Fruit fly (Drosophila melanogaster) whole organism, embryonic: ENCODE data around the gene IntS4.

Experiments used
- Antp ChIP-seq: fragments of 200-800 bp; sonication (Bioruptor generic); optimal IDR thresholded peaks from 3 replicates; lab custom pipeline; 2016; ENCODE audit warnings: missing biosample characterization, missing genetic modification characterization
- Asciz ChIP-seq: fragments of 200-800 bp; sonication (Bioruptor generic); optimal IDR thresholded peaks from 2 replicates; lab custom pipeline; 2017; ENCODE audit warnings: missing biosample characterization, mild to moderate bottlenecking, missing genetic modification characterization, missing genetic modification reagents
- BEAF-32 ChIP-seq: fragments of 200-800 bp; sonication (Bioruptor generic); optimal IDR thresholded peaks from 3 replicates; lab custom pipeline; 2017; ENCODE audit warnings: missing biosample characterization, missing genetic modification characterization, mild to moderate bottlenecking, moderate library complexity, missing genetic modification reagents
- CG1024 ChIP-seq: fragments of 200-800 bp; sonication (Bioruptor generic); IDR thresholded peaks from 2 replicates; pipeline ENCODE4 v1.3.6; 2022; ENCODE audit warnings: missing biosample characterization, missing genetic modification characterization
- CG10321 ChIP-seq: fragments of 200-800 bp; sonication (Bioruptor generic); IDR thresholded peaks from 2 replicates; pipeline ENCODE4 v1.3.6; 2022; ENCODE audit warnings: missing biosample characterization, missing genetic modification characterization
- CG10654 ChIP-seq: fragments of 200-800 bp; sonication (Bioruptor generic); optimal IDR thresholded peaks from 2 replicates; lab custom pipeline; 2016; ENCODE audit warnings: missing biosample characterization, missing genetic modification characterization
- CG10979 ChIP-seq: fragments of 200-800 bp; sonication (Bioruptor generic); optimal IDR thresholded peaks from 2 replicates; lab custom pipeline; 2018; ENCODE audit warnings: missing biosample characterization, mild to moderate bottlenecking, missing genetic modification characterization, moderate library complexity
- CG13287 ChIP-seq: fragments of 200-800 bp; sonication (Bioruptor generic); IDR thresholded peaks from 2 replicates; pipeline ENCODE4 v1.3.6; 2022; ENCODE audit warnings: missing biosample characterization, missing genetic modification characterization; ENCODE audit not compliant: partially characterized antibody
- CG14050 ChIP-seq: fragments of 200-800 bp; sonication (Bioruptor generic); IDR thresholded peaks from 3 replicates; pipeline ENCODE4 v1.3.6; 2022; ENCODE audit warnings: missing biosample characterization, missing genetic modification characterization
- CG15011 ChIP-seq: fragments of 200-800 bp; sonication (Bioruptor generic); optimal IDR thresholded peaks from 3 replicates; lab custom pipeline; 2018; ENCODE audit warnings: missing biosample characterization, mild to moderate bottlenecking, missing genetic modification characterization
- CG15479 ChIP-seq: fragments of 200-800 bp; sonication (Bioruptor generic); optimal IDR thresholded peaks from 3 replicates; lab custom pipeline; 2019; ENCODE audit warnings: missing biosample characterization, mild to moderate bottlenecking, missing genetic modification characterization, moderate library complexity
- CG15601 ChIP-seq: fragments of 200-800 bp; sonication (Bioruptor generic); optimal IDR thresholded peaks from 3 replicates; lab custom pipeline; 2019; ENCODE audit warnings: missing biosample characterization, mild to moderate bottlenecking, missing genetic modification characterization, moderate library complexity
- CG2116 ChIP-seq: fragments of 200-800 bp; sonication (Bioruptor generic); optimal IDR thresholded peaks from 3 replicates; lab custom pipeline; 2018; ENCODE audit warnings: missing biosample characterization, mild to moderate bottlenecking, missing genetic modification characterization
- CG2202 ChIP-seq: fragments of 200-800 bp; sonication (Bioruptor generic); optimal IDR thresholded peaks from 2 replicates; lab custom pipeline; 2018; ENCODE audit warnings: missing biosample characterization, mild to moderate bottlenecking, missing genetic modification characterization
- CG2678 ChIP-seq: fragments of 200-800 bp; sonication (Bioruptor generic); optimal IDR thresholded peaks from 3 replicates; lab custom pipeline; 2019; ENCODE audit warnings: missing biosample characterization, mild to moderate bottlenecking, missing genetic modification characterization, moderate library complexity
- CG34422 ChIP-seq: fragments of 200-800 bp; sonication (Bioruptor generic); IDR thresholded peaks from 3 replicates; pipeline ENCODE4 v1.3.6; 2022; ENCODE audit warnings: missing biosample characterization, missing genetic modification characterization
- CG5245 ChIP-seq: fragments of 200-800 bp; sonication (Bioruptor generic); optimal IDR thresholded peaks from 3 replicates; lab custom pipeline; 2016; ENCODE audit warnings: missing biosample characterization, missing genetic modification characterization
- CG7928 ChIP-seq: fragments of 200-800 bp; sonication (Bioruptor generic); optimal IDR thresholded peaks from 2 replicates; lab custom pipeline; 2017; ENCODE audit warnings: missing biosample characterization, mild to moderate bottlenecking, missing genetic modification characterization
- CG9817 ChIP-seq: fragments of 200-800 bp; sonication (Bioruptor generic); optimal IDR thresholded peaks from 2 replicates; lab custom pipeline; 2018; ENCODE audit warnings: missing biosample characterization, mild to moderate bottlenecking, missing genetic modification characterization, moderate library complexity
- Camta ChIP-seq: fragments of 200-800 bp; sonication (Bioruptor generic); optimal IDR thresholded peaks from 2 replicates; lab custom pipeline; 2016; ENCODE audit warnings: missing biosample characterization, missing genetic modification characterization
- D19A ChIP-seq: fragments of 200-800 bp; optimal IDR thresholded peaks from 3 replicates; lab custom pipeline; 2019; ENCODE audit warnings: missing biosample characterization, mild to moderate bottlenecking, missing genetic modification characterization, moderate library complexity
- Dref ChIP-seq: fragments of 200-800 bp; sonication (Bioruptor generic); IDR thresholded peaks from 2 replicates; pipeline ENCODE4 v1.3.6; 2022; ENCODE audit warnings: missing biosample characterization, missing genetic modification characterization
- Hr51 ChIP-seq, 2 experiments: fragments of 200-800 bp; sonication (Bioruptor generic); optimal IDR thresholded peaks; 2 replicates in 1 of 2; 3 replicates in 1 of 2; lab custom pipeline; 2016 to 2018; ENCODE audit warnings: missing biosample characterization in 2 of 2, missing genetic modification characterization in 2 of 2, mild to moderate bottlenecking in 1 of 2, moderate library complexity in 1 of 2
- Lpt ChIP-seq: fragments of >200 bp; optimal IDR thresholded peaks from 2 replicates; lab custom pipeline; 2018; ENCODE audit warnings: missing biosample characterization, missing genetic modification characterization
- Max ChIP-seq: fragments of 200-800 bp; sonication (Bioruptor generic); optimal IDR thresholded peaks from 2 replicates; lab custom pipeline; 2016; ENCODE audit warnings: missing biosample characterization, mild to moderate bottlenecking, missing genetic modification characterization
- Mes4 ChIP-seq: fragments of 200-800 bp; sonication (Bioruptor generic); optimal IDR thresholded peaks from 2 replicates; lab custom pipeline; 2016; ENCODE audit warnings: missing biosample characterization, missing genetic modification characterization
- Myb ChIP-seq: fragments of 200-800 bp; sonication (Bioruptor generic); optimal IDR thresholded peaks from 2 replicates; lab custom pipeline; 2016; ENCODE audit warnings: missing biosample characterization, missing genetic modification characterization
- Neu2 ChIP-seq: fragments of 200-800 bp; sonication (Bioruptor generic); optimal IDR thresholded peaks from 3 replicates; lab custom pipeline; 2016; ENCODE audit warnings: missing biosample characterization, missing genetic modification characterization, borderline replicate concordance
- Sox100B ChIP-seq: fragments of 200-800 bp; sonication (Bioruptor generic); optimal IDR thresholded peaks from 3 replicates; lab custom pipeline; 2018; ENCODE audit warnings: missing biosample characterization, mild to moderate bottlenecking, missing genetic modification characterization
- Usf ChIP-seq: fragments of 200-800 bp; sonication (Bioruptor generic); optimal IDR thresholded peaks from 2 replicates; lab custom pipeline; 2017; ENCODE audit warnings: missing genotype, missing biosample characterization, missing genetic modification characterization
- YL-1 ChIP-seq: fragments of 200-800 bp; sonication (Bioruptor generic); optimal IDR thresholded peaks from 3 replicates; lab custom pipeline; 2017; ENCODE audit warnings: missing biosample characterization, mild to moderate bottlenecking, missing genetic modification characterization
- ara ChIP-seq: fragments of 200-800 bp; sonication (Bioruptor generic); IDR thresholded peaks from 2 replicates; pipeline ENCODE4 v1.3.6; 2022; ENCODE audit warnings: missing biosample characterization, missing genetic modification characterization
- az2 ChIP-seq: fragments of 200-800 bp; sonication (Bioruptor generic); optimal IDR thresholded peaks from 3 replicates; lab custom pipeline; 2016; ENCODE audit warnings: missing biosample characterization, missing genetic modification characterization
- btn ChIP-seq: fragments of 200-800 bp; sonication (Bioruptor generic); optimal IDR thresholded peaks from 2 replicates; lab custom pipeline; 2016; ENCODE audit warnings: missing biosample characterization, missing genetic modification characterization
- da ChIP-seq: fragments of 200-800 bp; sonication (Bioruptor generic); optimal IDR thresholded peaks from 2 replicates; lab custom pipeline; 2016; ENCODE audit warnings: missing biosample characterization, missing genetic modification characterization
- gce ChIP-seq: fragments of 200-800 bp; sonication (Bioruptor generic); IDR thresholded peaks from 3 replicates; pipeline ENCODE4 v1.3.6; 2022; ENCODE audit warnings: missing biosample characterization, missing genetic modification characterization
- gcm ChIP-seq: fragments of 200-800 bp; sonication (Bioruptor generic); optimal IDR thresholded peaks from 2 replicates; lab custom pipeline; 2019; ENCODE audit warnings: missing biosample characterization, mild to moderate bottlenecking, missing genetic modification characterization, moderate library complexity
- knrl ChIP-seq: fragments of 200-800 bp; sonication (Bioruptor generic); IDR thresholded peaks from 3 replicates; pipeline ENCODE4 v1.3.6; 2022; ENCODE audit warnings: missing biosample characterization, missing genetic modification characterization; ENCODE audit not compliant: partially characterized antibody
- lov ChIP-seq, 2 experiments: fragments of 200-800 bp in 1 of 2; fragments of >200 bp in 1 of 2; sonication (Bioruptor generic) in 1 of 2; IDR thresholded peaks in 1 of 2; optimal IDR thresholded peaks in 1 of 2; 2 replicates in 1 of 2; 3 replicates in 1 of 2; pipeline versions ENCODE4 v1.3.6 to Lab custom; 2017 to 2022; ENCODE audit warnings: missing biosample characterization in 1 of 2, missing genetic modification characterization in 1 of 2
- mld ChIP-seq: fragments of 200-800 bp; sonication (Bioruptor generic); IDR thresholded peaks from 3 replicates; pipeline ENCODE4 v1.3.6; 2022; ENCODE audit warnings: missing biosample characterization, missing genetic modification characterization; ENCODE audit not compliant: partially characterized antibody
- nmo ChIP-seq: fragments of 200-800 bp; sonication (Bioruptor generic); optimal IDR thresholded peaks from 2 replicates; lab custom pipeline; 2018; ENCODE audit warnings: missing biosample characterization, mild to moderate bottlenecking, missing genetic modification characterization, moderate library complexity
- odd ChIP-seq: fragments of 200-800 bp; sonication (Bioruptor generic); optimal IDR thresholded peaks from 2 replicates; lab custom pipeline; 2017; ENCODE audit warnings: missing biosample characterization, mild to moderate bottlenecking, missing genetic modification characterization
- onecut ChIP-seq: fragments of 200-800 bp; sonication (Bioruptor generic); IDR thresholded peaks from 2 replicates; pipeline ENCODE4 v1.3.6; 2022; ENCODE audit warnings: missing biosample characterization, missing genetic modification characterization
- rib ChIP-seq: fragments of 200-800 bp; sonication (Bioruptor generic); IDR thresholded peaks from 2 replicates; pipeline ENCODE4 v1.3.6; 2022; ENCODE audit warnings: missing biosample characterization, missing genetic modification characterization
- sim ChIP-seq: fragments of 200-800 bp; sonication (Bioruptor generic); IDR thresholded peaks from 2 replicates; pipeline ENCODE4 v1.3.6; 2022; ENCODE audit warnings: missing biosample characterization, missing genetic modification characterization
- sisA ChIP-seq: fragments of 200-800 bp; sonication (Bioruptor generic); IDR thresholded peaks from 2 replicates; pipeline ENCODE4 v1.3.6; 2022; ENCODE audit warnings: missing biosample characterization, missing genetic modification characterization
- slbo ChIP-seq: fragments of 200-800 bp; sonication (Bioruptor generic); IDR thresholded peaks from 2 replicates; pipeline ENCODE4 v1.3.6; 2022; ENCODE audit warnings: missing biosample characterization, missing genetic modification characterization
- slou ChIP-seq: fragments of 200-800 bp; sonication (Bioruptor generic); optimal IDR thresholded peaks from 3 replicates; lab custom pipeline; 2016; ENCODE audit warnings: missing biosample characterization, missing genetic modification characterization
- tgo ChIP-seq: fragments of 200-800 bp; sonication (Bioruptor generic); IDR thresholded peaks from 3 replicates; pipeline ENCODE4 v1.3.6; 2022; ENCODE audit warnings: missing biosample characterization, missing genetic modification characterization
- toy ChIP-seq: fragments of 200-800 bp; sonication (Bioruptor generic); IDR thresholded peaks from 2 replicates; pipeline ENCODE4 v1.3.6; 2022; ENCODE audit warnings: missing biosample characterization, missing genetic modification characterization
- zen ChIP-seq: fragments of 200-800 bp; sonication (Bioruptor generic); optimal IDR thresholded peaks from 3 replicates; lab custom pipeline; 2018; ENCODE audit warnings: missing biosample characterization, mild to moderate bottlenecking, missing genetic modification characterization, moderate library complexity

Gene IntS4

DNA sequence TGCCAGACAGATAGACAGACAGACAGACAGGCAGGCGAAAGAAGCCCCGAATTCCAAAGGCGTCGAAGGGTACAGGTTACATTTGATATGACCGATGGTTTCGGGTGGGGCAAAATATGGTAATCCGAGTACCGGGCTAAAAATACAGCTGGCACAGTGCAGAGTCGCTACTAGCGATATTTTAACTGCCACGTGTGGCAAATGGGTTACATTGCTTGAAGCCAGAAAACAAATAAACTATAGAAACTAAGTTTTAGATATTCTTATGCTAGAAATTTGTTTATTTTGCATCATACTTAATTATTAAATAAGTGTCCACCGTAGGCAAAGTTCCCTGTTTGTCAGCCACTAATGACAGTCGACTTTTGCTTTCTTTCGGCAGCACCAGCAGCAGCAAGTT, 24.6 kb upstream of the IntS4 start (continued):
- TF ChIP-seq CG2678 (tag; lab: Kevin White, UChicago) (peak; percentile 36), CG2202 (tag; lab: Kevin White, UChicago) (no peak), D19A (tag; lab: Kevin White, UChicago) (no peak), ara (GFP tag; lab: Robert Waterston, UW) (no peak), CG14050 (no peak), CG15601 (tag; lab: Kevin White, UChicago) (no peak), onecut (GFP tag; lab: Robert Waterston, UW) (no peak), Lpt (no peak), mld (GFP tag; lab: Robert Waterston, UW) (no peak), Usf (GFP tag; lab: Kevin White, UChicago) (no peak), Camta (no peak), Max (GFP tag; lab: Kevin White, UChicago) (no peak), CG10654 (no peak), zen (tag; lab: Kevin White, UChicago) (no peak), lov (optimal IDR thresholded peaks at IDR 0.05; lab: Kevin White, UChicago) (no peak), lov (GFP tag; IDR thresholded peaks at IDR 0.05; lab: Robert Waterston, UW) (no peak), CG2116 (GFP tag; lab: Kevin White, UChicago) (no peak), CG10321 (no peak), CG7928 (no peak), Asciz (GFP tag; lab: Kevin White, UChicago) (no peak), da (no peak), CG1024 (GFP tag; lab: Robert Waterston, UW) (no peak), tgo (peak; percentile 19; the same call in 1 of the 3 replicates), odd (GFP tag; lab: Kevin White, UChicago) (no peak), CG15011 (GFP tag; lab: Kevin White, UChicago) (no peak), gcm (no peak), Neu2 (no peak), Antp (GFP tag; lab: Kevin White, UChicago) (no peak), nmo (peak; percentile 27), knrl (no peak), az2 (no peak), sisA (GFP tag; lab: Robert Waterston, UW) (peak; percentile 17; the same call in 1 of the 2 replicates), CG10979 (tag; lab: Kevin White, UChicago) (no peak), CG5245 (GFP tag; lab: Kevin White, UChicago) (no peak), Mes4 (no peak), gce (GFP tag; lab: Robert Waterston, UW) (no peak), CG9817 (peak; percentile 14), slbo (GFP tag; lab: Robert Waterston, UW) (peak; percentile 53), btn (no peak), sim (GFP tag; lab: Robert Waterston, UW) (no peak), Dref (GFP tag; lab: Robert Waterston, UW) (no peak), CG13287 (GFP tag; lab: Robert Waterston, UW) (no peak), rib (GFP tag; lab: Robert Waterston, UW) (no peak), slou (GFP tag; lab: Kevin White, UChicago) (no peak), toy (GFP tag; lab: Robert Waterston, UW) (no peak), Sox100B (GFP tag; lab: Kevin White, UChicago) (no peak), CG34422 (GFP tag; lab: Robert Waterston, UW) (0 out of 3 replicates have a peak, but pooled peaks have one; percentile 21), YL-1 (GFP tag; lab: Kevin White, UChicago) (no peak), BEAF-32 (no peak), Myb (GFP tag; lab: Kevin White, UChicago) (no peak), Hr51 (GFP tag; optimal IDR thresholded peaks at IDR 0.05; lab: Kevin White, UChicago) (peak in 1 of 2 experiments; percentile 47), CG15479 (GFP tag; lab: Kevin White, UChicago) (no peak)
